Fruit fly (Drosophila melanogaster) whole organism: ENCODE results near the gene CycH.

Experiments
- CG8478 ChIP-seq: fragments of >200 bp; optimal IDR thresholded peaks from 2 replicates; lab custom pipeline; 2018; ENCODE audit warnings: inconsistent platforms
- Dll ChIP-seq: fragments of >200 bp; optimal IDR thresholded peaks from 2 replicates; lab custom pipeline; 2017
- EcR ChIP-seq, 2 experiments: fragments of >200 bp; optimal IDR thresholded peaks; 2 replicates each; lab custom pipeline; 2017; ENCODE audit warnings: missing biosample characterization in 2 of 2, missing genetic modification characterization in 2 of 2, missing genetic modification reagents in 2 of 2
- pan ChIP-seq: fragments of >200 bp; optimal IDR thresholded peaks from 2 replicates; lab custom pipeline; 2017

DNA sequence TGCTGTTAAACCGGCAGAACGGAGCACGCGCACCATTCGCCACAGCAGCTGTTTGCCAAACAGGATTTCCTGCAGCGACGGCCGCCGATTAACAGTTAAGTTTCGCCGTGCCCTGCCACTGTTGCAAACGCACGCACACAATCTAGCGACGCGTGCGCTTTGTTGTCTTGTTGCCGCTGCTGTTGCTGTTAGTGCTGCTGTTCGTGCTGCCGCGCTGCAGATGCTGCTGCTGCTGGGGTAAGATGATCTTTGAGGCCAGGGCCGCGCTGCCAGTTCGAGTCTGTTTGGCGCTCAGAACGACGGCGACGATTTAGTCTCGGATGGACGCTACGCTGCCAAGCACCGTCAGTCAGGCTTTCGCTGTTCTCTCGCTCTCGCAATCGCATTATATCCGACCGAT is 13.2 kb upstream of the CycH start, which contains the start of gene eg:
- TF ChIP-seq pan (lab: Kevin White, UChicago) (no peak), EcR (GFP tag; optimal IDR thresholded peaks at IDR 0.05; lab: Kevin White, UChicago) (no peak), Dll (lab: Kevin White, UChicago) (no peak), CG8478 (lab: Kevin White, UChicago) (no peak)
